Fruit fly (Drosophila melanogaster) S2 (cell line): ENCODE measurements around the gene CCDC53.

Experiments
- CG8478 ChIP-seq: fragments of >200 bp; optimal IDR thresholded peaks from 2 replicates; lab custom pipeline; 2018
- CTCF ChIP-seq, 2 experiments: fragments of >200 bp; optimal IDR thresholded peaks; 2 replicates each; lab custom pipeline; 2018

dm6 chr2L:8004072-8004471, 36.8 kb upstream of the CCDC53 start, which contains the start of gene Wwox:
- no peak for TF ChIP-seq CG8478 (lab: Kevin White, UChicago)
- TF ChIP-seq CTCF (optimal IDR thresholded peaks at IDR 0.05; lab: Kevin White, UChicago): no peak
